Worm (Caenorhabditis elegans): ENCODE measurements around the gene C07E3.8.

C07E3.8 gene

ce11 chrII:10329754-10330153, 22.3 kb upstream of the C07E3.8 start:
- TF ChIP-seq atf-7 (tag; optimal IDR thresholded peaks at IDR 0.05): no peak
- TF ChIP-seq F57C9.4 (tag; optimal IDR thresholded peaks at IDR 0.05): no peak
- TF ChIP-seq lir-1 (GFP tag; conservative IDR thresholded peaks at IDR 0.05): no peak
- no peak for TF ChIP-seq ccch-3 (GFP tag; optimal IDR thresholded peaks at IDR 0.05)
- no peak for TF ChIP-seq ceh-40 (GFP tag; IDR thresholded peaks at IDR 0.05)
- TF ChIP-seq hmg-1.2 (GFP tag; IDR thresholded peaks at IDR 0.05): no peak
- TF ChIP-seq Y53G8AR.9 (GFP tag; conservative IDR thresholded peaks at IDR 0.05): no peak
- no peak for TF ChIP-seq D2030.7 (GFP tag; IDR thresholded peaks at IDR 0.05)

- TF ChIP-seq lin-40 (tag; optimal IDR thresholded peaks at IDR 0.05) (no peak), athp-1 (tag; optimal IDR thresholded peaks at IDR 0.05) (no peak), mcd-1 (GFP tag; IDR thresholded peaks at IDR 0.05) (no peak), B0261.1 (tag; optimal IDR thresholded peaks at IDR 0.05) (no peak)
These were observed 7.1 kb upstream of the C07E3.8 start, which contains the start of gene pro-2 for ce11 chrII:10345012-10345411. TSS of gene pro-2 (minus strand) at chrII:10345112.

DNA sequence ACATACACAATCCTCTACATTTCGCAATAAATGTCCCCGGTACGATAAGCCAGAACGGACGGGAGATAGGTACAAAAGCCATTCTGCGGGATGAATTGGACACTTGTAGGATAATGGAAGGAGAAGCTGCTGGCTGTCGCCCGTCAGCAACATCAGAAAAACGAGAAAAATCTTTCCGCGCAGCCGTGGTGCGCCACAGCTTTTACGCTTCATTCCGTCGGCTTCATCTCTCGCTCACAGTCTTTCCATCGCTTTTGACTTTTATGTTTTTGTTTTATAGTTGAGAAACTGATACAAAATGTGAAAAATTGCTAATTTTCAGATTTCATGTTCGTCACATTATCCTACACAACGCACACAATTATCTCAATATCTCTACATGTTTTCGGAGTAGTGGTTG, 6.0 kb upstream of the C07E3.8 start, which contains the start of gene C07E3.10:
C07E3.10 (plus strand) TSS at position 301 of the 400 bp plus-strand sequence.
- TF ChIP-seq F57C9.4 (tag; optimal IDR thresholded peaks at IDR 0.05): no peak
- TF ChIP-seq cebp-1 (GFP tag; IDR thresholded peaks at IDR 0.05): no peak
- peak; percentile 53 for TF ChIP-seq cebp-1 (tag; optimal IDR thresholded peaks at IDR 0.05)
- TF ChIP-seq Y79H2A.3 (GFP tag; conservative IDR thresholded peaks at IDR 0.05): no peak
- TF ChIP-seq dpff-1 (tag; optimal IDR thresholded peaks at IDR 0.05): no peak
- no peak for TF ChIP-seq hsf-1 (GFP tag; IDR thresholded peaks at IDR 0.05)
- TF ChIP-seq madf-8 (GFP tag; conservative IDR thresholded peaks at IDR 0.05): no peak
- no peak for TF ChIP-seq lin-54 (GFP tag; optimal IDR thresholded peaks at IDR 0.05)
- TF ChIP-seq lir-1 (GFP tag; conservative IDR thresholded peaks at IDR 0.05): no peak
- no peak for TF ChIP-seq attf-6 (GFP tag; IDR thresholded peaks at IDR 0.05)
- TF ChIP-seq F23B12.7 (tag; optimal IDR thresholded peaks at IDR 0.05; ENCODE audit: insufficient read depth): no peak
- TF ChIP-seq F52B5.7 (tag; optimal IDR thresholded peaks at IDR 0.05): no peak
- peak; percentile 37; the same call in 1 of the 2 replicates for TF ChIP-seq madf-6 (GFP tag; IDR thresholded peaks at IDR 0.05)
- TF ChIP-seq hmg-1.2 (GFP tag; IDR thresholded peaks at IDR 0.05): no peak
- no peak for TF ChIP-seq Y95B8A.8 (GFP tag; IDR thresholded peaks at IDR 0.05)
- TF ChIP-seq ztf-26 (tag; optimal IDR thresholded peaks at IDR 0.05): no peak

DNA sequence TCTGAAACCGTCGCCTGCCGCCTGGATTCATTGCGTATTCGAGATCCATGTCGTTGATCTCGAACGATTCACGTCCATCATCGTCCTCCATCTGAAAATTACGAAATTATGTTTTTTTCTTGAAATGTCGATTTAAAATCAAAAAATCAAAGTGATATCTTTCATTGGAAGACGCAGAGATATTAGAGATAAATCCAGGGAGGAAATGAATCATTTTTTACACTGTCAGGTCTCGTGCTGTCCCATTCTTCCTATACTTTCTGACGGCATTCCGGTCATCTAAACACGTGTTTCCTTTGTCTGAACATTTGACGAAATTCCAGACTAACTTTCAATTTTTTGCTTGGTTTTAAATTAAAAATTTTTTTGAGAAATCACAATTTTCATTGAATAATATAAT, 2.1 kb upstream of the C07E3.8 start, which contains the start of gene stip-1:
stip-1 (minus strand) TSS at position 98 of the 400 bp plus-strand sequence.
- no peak for TF ChIP-seq nhr-80 (tag; optimal IDR thresholded peaks at IDR 0.05)
- no peak for TF ChIP-seq cebp-1 (GFP tag; IDR thresholded peaks at IDR 0.05)
- TF ChIP-seq cebp-1 (tag; optimal IDR thresholded peaks at IDR 0.05): peak; percentile 48

DNA sequence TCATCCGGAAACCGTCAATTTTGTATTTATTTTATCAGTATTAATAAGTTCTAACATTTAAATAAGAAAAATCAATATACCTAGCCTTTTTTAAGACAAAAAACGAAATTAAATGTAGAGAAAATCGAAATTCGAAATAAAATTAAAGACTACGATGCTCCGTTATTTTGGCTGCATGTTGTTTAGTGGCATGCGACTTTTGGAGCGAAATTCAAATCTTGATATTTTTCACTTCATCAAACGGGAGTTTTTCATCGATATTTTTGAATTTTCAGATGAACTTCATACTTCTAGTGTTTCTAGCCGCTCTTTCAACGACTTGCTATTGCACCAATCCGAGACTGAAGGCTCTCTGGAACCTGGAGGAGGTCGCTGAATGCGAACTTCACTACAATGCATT, 1.6 kb upstream of the C07E3.8 start, which contains the start of gene C07E3.9:
C07E3.9 (plus strand) TSS at position 270 of the 400 bp plus-strand sequence.
- TF ChIP-seq sdz-38 (tag; optimal IDR thresholded peaks at IDR 0.05): no peak
- TF ChIP-seq lin-35 (GFP tag; optimal IDR thresholded peaks at IDR 0.05): peak in 1 of 3 experiments; percentile 58
- TF ChIP-seq tlf-1 (GFP tag; optimal IDR thresholded peaks at IDR 0.05): no peak
- TF ChIP-seq F22D6.2 (tag; optimal IDR thresholded peaks at IDR 0.05): no peak
- no peak for TF ChIP-seq ztf-3 (GFP tag; optimal IDR thresholded peaks at IDR 0.05)
- TF ChIP-seq lin-40 (tag; optimal IDR thresholded peaks at IDR 0.05): no peak
- peak; percentile 66 for TF ChIP-seq dpl-1 (GFP tag; optimal IDR thresholded peaks at IDR 0.05)
- TF ChIP-seq ceh-58 (GFP tag; IDR thresholded peaks at IDR 0.05): no peak
- peak; percentile 79 for TF ChIP-seq lin-54 (GFP tag; optimal IDR thresholded peaks at IDR 0.05)
- no peak for TF ChIP-seq nhr-90 (tag; optimal IDR thresholded peaks at IDR 0.05)
- TF ChIP-seq efl-1 (GFP tag; optimal IDR thresholded peaks at IDR 0.05): peak; percentile 53
- TF ChIP-seq attf-3 (GFP tag; conservative IDR thresholded peaks at IDR 0.05): peak; percentile 90

All from whole organism, young adult.